Fruit fly (Drosophila melanogaster) whole organism, wandering third instar larva: ENCODE measurements around the gene PGRP-LC.

Experiments
- OdsH ChIP-seq: fragments of 200-800 bp; sonication (Bioruptor generic); optimal IDR thresholded peaks from 2 replicates; lab custom pipeline; 2016; ENCODE audit warnings: missing biosample characterization, mild to moderate bottlenecking, missing genetic modification characterization
- Sp1 ChIP-seq: fragments of 200-800 bp; sonication (Bioruptor generic); optimal IDR thresholded peaks from 3 replicates; lab custom pipeline; 2019; ENCODE audit warnings: missing biosample characterization, mild to moderate bottlenecking, missing genetic modification characterization, moderate library complexity
- brk ChIP-seq: fragments of 200-800 bp; sonication (Bioruptor generic); optimal IDR thresholded peaks from 2 replicates; lab custom pipeline; 2016; ENCODE audit warnings: missing biosample characterization, mild to moderate bottlenecking, missing genetic modification characterization

DNA sequence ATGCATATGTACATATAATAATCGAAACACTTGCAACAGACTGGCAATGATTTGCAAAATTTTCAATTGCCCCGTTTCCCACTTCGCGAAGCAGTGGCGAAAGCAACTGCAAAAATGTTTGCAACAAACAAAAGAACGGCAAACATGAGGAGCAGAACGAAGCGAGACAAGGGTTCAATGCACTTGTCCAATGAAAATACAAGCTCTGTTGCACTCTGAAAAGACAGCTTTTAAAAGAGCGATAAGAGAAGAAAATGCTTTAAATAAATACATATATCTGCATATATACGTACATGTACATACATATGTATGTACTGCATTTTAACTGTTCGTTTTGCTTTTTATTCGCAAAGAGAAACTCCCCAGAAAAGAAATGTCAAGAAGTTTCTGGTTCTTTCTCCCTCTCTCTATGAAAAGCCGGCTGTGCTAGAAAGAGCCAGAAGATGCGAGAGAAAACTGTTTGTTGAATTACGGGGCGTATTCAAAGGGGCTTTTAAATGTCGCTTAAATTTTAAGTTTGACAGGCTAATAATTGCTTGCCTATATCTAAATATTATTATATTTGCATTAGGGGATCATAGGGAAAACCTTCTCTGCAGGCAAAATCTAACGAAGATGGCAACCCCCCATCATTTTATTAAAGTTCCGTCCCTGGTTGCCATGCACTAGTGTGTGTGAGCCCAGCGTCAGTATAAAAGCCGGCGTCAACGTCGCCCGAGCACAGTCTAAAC is 44.9 kb downstream of the PGRP-LC start, which contains the start of gene Hsp27:
- peak; percentile 98 for TF ChIP-seq brk (GFP tag; lab: Kevin White, UChicago)
- peak; percentile 100 for TF ChIP-seq Sp1 (GFP tag; lab: Kevin White, UChicago)
- TF ChIP-seq OdsH (GFP tag; lab: Kevin White, UChicago): peak; percentile 100
